Fruit fly (Drosophila melanogaster) whole organism, embryonic: ENCODE measurements around the gene jagn.

Source experiments
- B-H2 ChIP-seq: fragments of 200-800 bp; sonication (Bioruptor generic); optimal IDR thresholded peaks from 2 replicates; lab custom pipeline; 2018; ENCODE audit warnings: missing biosample characterization, mild to moderate bottlenecking, missing genetic modification characterization
- CG10979 ChIP-seq: fragments of 200-800 bp; sonication (Bioruptor generic); optimal IDR thresholded peaks from 2 replicates; lab custom pipeline; 2018; ENCODE audit warnings: missing biosample characterization, mild to moderate bottlenecking, missing genetic modification characterization, moderate library complexity
- CG11398 ChIP-seq: fragments of 200-800 bp; sonication (Bioruptor generic); optimal IDR thresholded peaks from 2 replicates; lab custom pipeline; 2016; ENCODE audit warnings: missing biosample characterization, missing genetic modification characterization
- CG12155 ChIP-seq: fragments of 200-800 bp; sonication (Bioruptor generic); optimal IDR thresholded peaks from 3 replicates; lab custom pipeline; 2016; ENCODE audit warnings: missing biosample characterization, missing genetic modification characterization
- CG12391 ChIP-seq: fragments of 200-800 bp; sonication (Bioruptor generic); optimal IDR thresholded peaks from 3 replicates; lab custom pipeline; 2018; ENCODE audit warnings: missing biosample characterization, mild to moderate bottlenecking, missing genetic modification characterization, moderate library complexity
- CG14667 ChIP-seq: fragments of 200-800 bp; sonication (Bioruptor generic); IDR thresholded peaks from 2 replicates; pipeline ENCODE4 v1.3.6; 2022; ENCODE audit warnings: missing biosample characterization, missing genetic modification characterization
- CG14860 ChIP-seq: fragments of 200-800 bp; sonication (Bioruptor generic); IDR thresholded peaks from 3 replicates; pipeline ENCODE4 v1.3.6; 2022; ENCODE audit warnings: missing biosample characterization, missing genetic modification characterization; ENCODE audit not compliant: partially characterized antibody
- CG15601 ChIP-seq: fragments of 200-800 bp; sonication (Bioruptor generic); optimal IDR thresholded peaks from 3 replicates; lab custom pipeline; 2019; ENCODE audit warnings: missing biosample characterization, mild to moderate bottlenecking, missing genetic modification characterization, moderate library complexity
- CG17186 ChIP-seq: fragments of 200-800 bp; sonication (Bioruptor generic); optimal IDR thresholded peaks from 3 replicates; lab custom pipeline; 2017; ENCODE audit warnings: missing biosample characterization, missing genetic modification reagents, missing genetic modification characterization
- CG17829 ChIP-seq: fragments of 200-800 bp; optimal IDR thresholded peaks from 2 replicates; lab custom pipeline; 2019; ENCODE audit warnings: missing biosample characterization, mild to moderate bottlenecking, missing genetic modification characterization, moderate library complexity
- CG2129 ChIP-seq: fragments of 200-800 bp; sonication (Bioruptor generic); IDR thresholded peaks from 2 replicates; pipeline ENCODE4 v1.3.6; 2022; ENCODE audit warnings: missing biosample characterization, missing genetic modification characterization; ENCODE audit not compliant: partially characterized antibody
- CG34224 ChIP-seq: fragments of 200-800 bp; sonication (Bioruptor generic); IDR thresholded peaks from 3 replicates; pipeline ENCODE4 v1.3.6; 2022; ENCODE audit warnings: missing biosample characterization, missing genetic modification characterization; ENCODE audit not compliant: partially characterized antibody
- CG34422 ChIP-seq: fragments of 200-800 bp; sonication (Bioruptor generic); IDR thresholded peaks from 3 replicates; pipeline ENCODE4 v1.3.6; 2022; ENCODE audit warnings: missing biosample characterization, missing genetic modification characterization
- CG3847 ChIP-seq: fragments of 200-800 bp; sonication (Bioruptor generic); IDR thresholded peaks from 2 replicates; pipeline ENCODE4 v1.3.6; 2022; ENCODE audit warnings: missing biosample characterization, missing genetic modification characterization
- CG4820 ChIP-seq: fragments of 200-800 bp; sonication (Bioruptor generic); optimal IDR thresholded peaks from 3 replicates; lab custom pipeline; 2016; ENCODE audit warnings: missing biosample characterization, missing genetic modification characterization
- CG6791 ChIP-seq: fragments of 200-800 bp; sonication (Bioruptor generic); IDR thresholded peaks from 3 replicates; pipeline ENCODE4 v1.3.6; 2022; ENCODE audit warnings: missing biosample characterization, missing genetic modification characterization; ENCODE audit not compliant: partially characterized antibody
- CG7357 ChIP-seq: fragments of 200-800 bp; sonication (Bioruptor generic); IDR thresholded peaks from 3 replicates; pipeline ENCODE4 v1.3.6; 2022; ENCODE audit warnings: missing biosample characterization, missing genetic modification characterization
- CG7745 ChIP-seq: fragments of 200-800 bp; sonication (Bioruptor generic); optimal IDR thresholded peaks from 2 replicates; lab custom pipeline; 2018; ENCODE audit warnings: missing biosample characterization, mild to moderate bottlenecking, missing genetic modification characterization, moderate library complexity
- CG7839 ChIP-seq: fragments of 200-800 bp; sonication (Bioruptor generic); optimal IDR thresholded peaks from 3 replicates; lab custom pipeline; 2018; ENCODE audit warnings: missing biosample characterization, mild to moderate bottlenecking, missing genetic modification characterization, moderate library complexity
- CG8359 ChIP-seq: fragments of 200-800 bp; sonication (Bioruptor generic); optimal IDR thresholded peaks from 2 replicates; lab custom pipeline; 2017; ENCODE audit warnings: missing biosample characterization, mild to moderate bottlenecking, missing genetic modification characterization, borderline replicate concordance
- CG8388 ChIP-seq: fragments of 200-800 bp; sonication (Bioruptor generic); optimal IDR thresholded peaks from 2 replicates; lab custom pipeline; 2019; ENCODE audit warnings: missing biosample characterization, mild to moderate bottlenecking, missing genetic modification characterization, moderate library complexity
- CG9215 ChIP-seq: fragments of 200-800 bp; sonication (Bioruptor generic); IDR thresholded peaks from 2 replicates; pipeline ENCODE4 v1.3.6; 2022; ENCODE audit warnings: missing biosample characterization, missing genetic modification characterization
- CG9932 ChIP-seq: fragments of 200-800 bp; sonication (Bioruptor generic); IDR thresholded peaks from 2 replicates; pipeline ENCODE4 v1.3.6; 2022; ENCODE audit warnings: missing biosample characterization, missing genetic modification characterization
- Elba2 ChIP-seq: fragments of 200-800 bp; sonication (Bioruptor generic); optimal IDR thresholded peaks from 3 replicates; lab custom pipeline; 2016; ENCODE audit warnings: missing biosample characterization, missing genetic modification characterization
- Ets97D ChIP-seq: fragments of 200-800 bp; sonication (Bioruptor generic); optimal IDR thresholded peaks from 3 replicates; lab custom pipeline; 2016; ENCODE audit warnings: missing biosample characterization, missing genetic modification characterization
- Gsc ChIP-seq: fragments of 200-800 bp; sonication (Bioruptor generic); IDR thresholded peaks from 2 replicates; pipeline ENCODE4 v1.3.6; 2022; ENCODE audit warnings: missing biosample characterization, missing genetic modification characterization
- H15 ChIP-seq: fragments of 200-800 bp; sonication (Bioruptor generic); IDR thresholded peaks from 3 replicates; pipeline ENCODE4 v1.3.6; 2022; ENCODE audit warnings: missing biosample characterization, missing genetic modification characterization
- HLH54F ChIP-seq: fragments of 200-800 bp; sonication (Bioruptor generic); optimal IDR thresholded peaks from 3 replicates; lab custom pipeline; 2016; ENCODE audit warnings: missing biosample characterization, missing genetic modification characterization
- Jarid2 ChIP-seq: fragments of 200-800 bp; sonication (Bioruptor generic); optimal IDR thresholded peaks from 3 replicates; lab custom pipeline; 2017; ENCODE audit warnings: mild to moderate bottlenecking, missing biosample characterization, missing genetic modification reagents, missing genetic modification characterization
- NC2β ChIP-seq: fragments of 200-800 bp; sonication (Bioruptor generic); optimal IDR thresholded peaks from 2 replicates; lab custom pipeline; 2016; ENCODE audit warnings: missing biosample characterization, missing genetic modification characterization
- NFAT ChIP-seq: fragments of 200-800 bp; sonication (Bioruptor generic); IDR thresholded peaks from 2 replicates; pipeline ENCODE4 v1.3.6; 2022; ENCODE audit warnings: missing biosample characterization, missing genetic modification characterization
- Nf-YB ChIP-seq: fragments of 200-800 bp; sonication (Bioruptor generic); optimal IDR thresholded peaks from 3 replicates; lab custom pipeline; 2019; ENCODE audit warnings: missing biosample characterization, mild to moderate bottlenecking, missing genetic modification characterization, moderate library complexity
- Spps ChIP-seq: fragments of 200-800 bp; sonication (Bioruptor generic); optimal IDR thresholded peaks from 2 replicates; lab custom pipeline; 2018; ENCODE audit warnings: missing biosample characterization, mild to moderate bottlenecking, missing genetic modification characterization
- Taf1 ChIP-seq: fragments of 200-800 bp; sonication (Bioruptor generic); IDR thresholded peaks from 2 replicates; pipeline ENCODE4 v1.3.6; 2022; ENCODE audit warnings: missing biosample characterization, missing genetic modification characterization
- Trl ChIP-seq, 3 experiments: fragments of >200 bp in 2 of 3; fragments of 200-800 bp in 1 of 3; sonication (Bioruptor generic) in 1 of 3; optimal IDR thresholded peaks; 2 replicates in 1 of 3; 3 replicates in 2 of 3; lab custom pipeline; 2016 to 2017; ENCODE audit warnings: missing biosample characterization in 1 of 3, missing genetic modification characterization in 1 of 3
- Xbp1 ChIP-seq: fragments of 200-800 bp; sonication (Bioruptor generic); optimal IDR thresholded peaks from 3 replicates; lab custom pipeline; 2016; ENCODE audit warnings: missing biosample characterization, mild to moderate bottlenecking, missing genetic modification characterization
- chn ChIP-seq: fragments of 200-800 bp; sonication (Bioruptor generic); optimal IDR thresholded peaks from 2 replicates; lab custom pipeline; 2016; ENCODE audit warnings: missing biosample characterization, missing genetic modification characterization
- croc ChIP-seq: fragments of 200-800 bp; sonication (Bioruptor generic); conservative IDR thresholded peaks from 3 replicates; pipeline ENCODE4 v1.3.6; 2022; ENCODE audit warnings: missing biosample characterization, missing genetic modification characterization
- dmrt11E ChIP-seq: fragments of 200-800 bp; sonication (Bioruptor generic); optimal IDR thresholded peaks from 3 replicates; lab custom pipeline; 2018; ENCODE audit warnings: missing biosample characterization, mild to moderate bottlenecking, missing genetic modification characterization, moderate library complexity
- lbe ChIP-seq: fragments of 200-800 bp; sonication (Bioruptor generic); optimal IDR thresholded peaks from 2 replicates; lab custom pipeline; 2016; ENCODE audit warnings: missing biosample characterization, mild to moderate bottlenecking, missing genetic modification characterization
- luna ChIP-seq: fragments of 200-800 bp; sonication (Bioruptor generic); optimal IDR thresholded peaks from 2 replicates; lab custom pipeline; 2016; ENCODE audit warnings: missing biosample characterization, missing genetic modification characterization
- maf-S ChIP-seq: fragments of 200-800 bp; sonication (Bioruptor generic); optimal IDR thresholded peaks from 2 replicates; lab custom pipeline; 2016; ENCODE audit warnings: missing biosample characterization, missing genetic modification characterization
- mam ChIP-seq: fragments of 200-800 bp; sonication (Bioruptor generic); optimal IDR thresholded peaks from 3 replicates; lab custom pipeline; 2016; ENCODE audit warnings: missing biosample characterization, missing genetic modification characterization
- mld ChIP-seq: fragments of 200-800 bp; sonication (Bioruptor generic); IDR thresholded peaks from 3 replicates; pipeline ENCODE4 v1.3.6; 2022; ENCODE audit warnings: missing biosample characterization, missing genetic modification characterization; ENCODE audit not compliant: partially characterized antibody
- nerfin-1 ChIP-seq: fragments of 200-800 bp; sonication (Bioruptor generic); optimal IDR thresholded peaks from 3 replicates; lab custom pipeline; 2019; ENCODE audit warnings: missing biosample characterization, mild to moderate bottlenecking, missing genetic modification characterization, moderate library complexity
- pb ChIP-seq: fragments of 200-800 bp; sonication (Bioruptor generic); optimal IDR thresholded peaks from 3 replicates; lab custom pipeline; 2016; ENCODE audit warnings: missing biosample characterization, missing genetic modification characterization
- pum ChIP-seq: fragments of 200-800 bp; sonication (Bioruptor generic); optimal IDR thresholded peaks from 2 replicates; lab custom pipeline; 2016; ENCODE audit warnings: missing biosample characterization, missing genetic modification characterization
- sqz ChIP-seq: fragments of 200-800 bp; sonication (Bioruptor generic); optimal IDR thresholded peaks from 3 replicates; lab custom pipeline; 2018; ENCODE audit warnings: missing biosample characterization, mild to moderate bottlenecking, missing genetic modification characterization
- vnd ChIP-seq: fragments of 200-800 bp; sonication (Bioruptor generic); IDR thresholded peaks from 3 replicates; pipeline ENCODE4 v1.3.6; 2022; ENCODE audit warnings: missing biosample characterization, missing genetic modification characterization; ENCODE audit not compliant: partially characterized antibody

Gene jagn

DNA sequence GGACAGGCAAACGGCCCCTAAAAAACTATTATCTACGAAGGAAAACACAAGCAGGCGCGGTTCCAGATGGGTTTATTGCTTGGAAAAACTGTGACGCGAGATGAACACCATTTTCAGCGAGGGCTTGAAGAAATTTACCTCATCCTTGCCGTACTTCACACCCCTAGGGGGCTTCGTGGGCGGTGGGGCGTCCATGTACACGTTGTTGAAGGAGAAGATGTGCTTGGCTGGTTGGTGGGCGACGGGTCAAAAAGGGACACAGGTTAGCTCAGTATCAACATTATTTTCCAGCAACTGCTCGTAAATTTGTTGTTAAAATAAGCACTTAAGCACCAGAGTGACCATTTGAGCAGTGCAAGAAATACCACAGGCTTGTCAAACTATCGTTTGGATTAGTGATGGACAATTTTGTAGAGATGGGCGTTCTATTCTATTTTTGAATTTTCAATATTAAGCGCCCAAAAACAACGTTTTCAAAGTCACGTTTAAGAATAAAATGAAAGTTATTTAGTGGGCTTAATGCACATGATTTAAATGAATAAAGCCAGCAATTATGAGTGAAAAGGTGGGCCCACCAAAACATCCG lies 20.4 kb upstream of the jagn start, which contains the start of gene Sec8 (continued):
- no peak for TF ChIP-seq CG7357 (GFP tag; lab: Robert Waterston, UW)
- TF ChIP-seq Ets97D (GFP tag; lab: Kevin White, UChicago), result peak; percentile 76
- no peak for TF ChIP-seq Elba2 (GFP tag; lab: Kevin White, UChicago)
- TF ChIP-seq Trl (optimal IDR thresholded peaks at IDR 0.05; lab: Kevin White, UChicago), result no peak
- peak; percentile 23 for TF ChIP-seq Trl (GFP tag; optimal IDR thresholded peaks at IDR 0.05; lab: Kevin White, UChicago)
- peak; percentile 42 for TF ChIP-seq HLH54F (GFP tag; lab: Kevin White, UChicago)
- TF ChIP-seq luna (GFP tag; lab: Kevin White, UChicago), result peak; percentile 23
- TF ChIP-seq CG7745 (tag; lab: Kevin White, UChicago), result no peak
- TF ChIP-seq CG2129 (GFP tag; lab: Robert Waterston, UW), result peak; percentile 78
- no peak for TF ChIP-seq CG15601
- TF ChIP-seq CG4820 (GFP tag; lab: Kevin White, UChicago), result peak; percentile 28
- peak; percentile 3 for TF ChIP-seq dmrt11E (tag; lab: Kevin White, UChicago)
- no peak for TF ChIP-seq Jarid2 (GFP tag; lab: Kevin White, UChicago)
- TF ChIP-seq mam (GFP tag; lab: Kevin White, UChicago), result peak; percentile 64
- TF ChIP-seq CG34224 (GFP tag; lab: Robert Waterston, UW), result peak; percentile 74
- peak; percentile 65 for TF ChIP-seq CG14860 (GFP tag; lab: Robert Waterston, UW)
- no peak for TF ChIP-seq H15 (GFP tag; lab: Robert Waterston, UW)
- TF ChIP-seq CG17829 (tag; lab: Kevin White, UChicago), result peak; percentile 22
- TF ChIP-seq pb, result no peak
- no peak for TF ChIP-seq Taf1 (GFP tag; lab: Robert Waterston, UW)
- no peak for TF ChIP-seq nerfin-1
- TF ChIP-seq croc, result no peak
- TF ChIP-seq Nf-YB, result no peak
- TF ChIP-seq CG3847 (GFP tag; lab: Robert Waterston, UW), result peak; percentile 50; the same call in 1 of the 2 replicates
- no peak for TF ChIP-seq sqz (GFP tag; lab: Kevin White, UChicago)
- TF ChIP-seq CG14667 (GFP tag; lab: Robert Waterston, UW), result no peak
- TF ChIP-seq NC2β (GFP tag; lab: Kevin White, UChicago), result no peak
- TF ChIP-seq CG12391, result no peak
- TF ChIP-seq B-H2 (GFP tag; lab: Kevin White, UChicago), result peak; percentile 38
- TF ChIP-seq CG12155 (GFP tag; lab: Kevin White, UChicago), result peak; percentile 51
- no peak for TF ChIP-seq CG8388 (GFP tag; lab: Kevin White, UChicago)
- no peak for TF ChIP-seq CG7839 (tag; lab: Kevin White, UChicago)
- no peak; the same call in 1 of the 2 replicates for TF ChIP-seq NFAT (GFP tag; lab: Robert Waterston, UW)
- TF ChIP-seq CG8359 (GFP tag; lab: Kevin White, UChicago), result no peak
- no peak for TF ChIP-seq Gsc (GFP tag; lab: Robert Waterston, UW)
- TF ChIP-seq vnd (GFP tag; lab: Robert Waterston, UW), result peak; percentile 73
- TF ChIP-seq mld (GFP tag; lab: Robert Waterston, UW), result peak; percentile 77
- TF ChIP-seq CG11398 (GFP tag; lab: Kevin White, UChicago), result no peak
- peak; percentile 74 for TF ChIP-seq CG9932 (GFP tag; lab: Robert Waterston, UW)
- peak; percentile 19 for TF ChIP-seq CG10979
- peak; percentile 17 for TF ChIP-seq lbe
- TF ChIP-seq CG17186 (GFP tag; lab: Kevin White, UChicago), result peak; percentile 33
- peak; percentile 31 for TF ChIP-seq maf-S
- TF ChIP-seq CG34422, result peak; percentile 64; the same call in 2 of the 3 replicates
- peak; percentile 9 for TF ChIP-seq pum (GFP tag; lab: Kevin White, UChicago)
- TF ChIP-seq CG9215 (GFP tag; lab: Robert Waterston, UW), result no peak
- TF ChIP-seq CG6791 (GFP tag; lab: Robert Waterston, UW), result peak; percentile 91
- TF ChIP-seq Xbp1 (GFP tag; lab: Kevin White, UChicago), result peak; percentile 56
- peak; percentile 22 for TF ChIP-seq chn
- no peak for TF ChIP-seq Spps
